Worm (Caenorhabditis elegans) whole organism, early embryonic: ENCODE measurements around the gene cah-5.

Experiments used
- F13C5.2 ChIP-seq: sonication (generic microtip); optimal IDR thresholded peaks from 2 replicates; lab custom pipeline; 2017; ENCODE audit warnings: mild to moderate bottlenecking, missing genetic modification characterization, inconsistent platforms, missing compliant biosample characterization
- ama-1 ChIP-seq: fragments of 150-350 bp; optimal IDR thresholded peaks from 2 replicates; lab custom pipeline; 2014
- ets-7 ChIP-seq: sonication (generic microtip); optimal IDR thresholded peaks from 2 replicates; lab custom pipeline; 2016; ENCODE audit warnings: missing genotype, missing genetic modification characterization, missing compliant biosample characterization
- hnd-1 ChIP-seq: sonication (generic microtip); optimal IDR thresholded peaks from 2 replicates; lab custom pipeline; 2016; ENCODE audit warnings: missing genetic modification characterization, missing compliant biosample characterization
- tbx-37 ChIP-seq: fragments of 200-800 bp; sonication (Bioruptor generic); conservative IDR thresholded peaks from 2 replicates; pipeline ENCODE4 v1.3.6; 2022; ENCODE audit warnings: missing genetic modification reagents, missing genetic modification characterization, missing compliant biosample characterization

DNA sequence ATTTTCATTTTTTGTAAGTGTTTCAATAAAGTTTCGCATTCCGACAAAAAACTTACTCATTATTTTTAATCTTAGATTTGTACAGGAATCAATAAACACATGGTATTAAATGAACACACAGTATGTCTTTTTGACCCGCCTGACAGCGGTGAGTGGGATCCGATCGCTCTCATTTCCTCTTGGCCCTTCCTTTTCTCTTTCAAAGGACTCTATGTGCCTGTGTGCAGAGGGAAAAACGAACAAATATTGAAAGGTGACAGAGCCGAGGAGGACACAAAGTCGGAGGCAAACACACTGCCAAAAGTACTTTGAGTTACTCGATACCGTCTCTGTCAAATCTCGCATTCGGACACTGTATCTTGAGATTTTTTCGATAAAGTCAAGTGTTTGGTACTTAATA, 23.4 kb upstream of the cah-5 start, which contains the start of the genes F01E11.20 and tsp-16:
- TF ChIP-seq ama-1 (lab: Kevin White, UChicago) (no peak), hnd-1 (tag; lab: Kevin White, UChicago) (no peak), F13C5.2 (tag; lab: Kevin White, UChicago) (no peak), tbx-37 (GFP tag; lab: Robert Waterston, UW) (no peak), ets-7 (tag; lab: Kevin White, UChicago) (no peak)
